5 fruit fly cellular contexts compared by ENCODE assay signal in the genomic region with DNA sequence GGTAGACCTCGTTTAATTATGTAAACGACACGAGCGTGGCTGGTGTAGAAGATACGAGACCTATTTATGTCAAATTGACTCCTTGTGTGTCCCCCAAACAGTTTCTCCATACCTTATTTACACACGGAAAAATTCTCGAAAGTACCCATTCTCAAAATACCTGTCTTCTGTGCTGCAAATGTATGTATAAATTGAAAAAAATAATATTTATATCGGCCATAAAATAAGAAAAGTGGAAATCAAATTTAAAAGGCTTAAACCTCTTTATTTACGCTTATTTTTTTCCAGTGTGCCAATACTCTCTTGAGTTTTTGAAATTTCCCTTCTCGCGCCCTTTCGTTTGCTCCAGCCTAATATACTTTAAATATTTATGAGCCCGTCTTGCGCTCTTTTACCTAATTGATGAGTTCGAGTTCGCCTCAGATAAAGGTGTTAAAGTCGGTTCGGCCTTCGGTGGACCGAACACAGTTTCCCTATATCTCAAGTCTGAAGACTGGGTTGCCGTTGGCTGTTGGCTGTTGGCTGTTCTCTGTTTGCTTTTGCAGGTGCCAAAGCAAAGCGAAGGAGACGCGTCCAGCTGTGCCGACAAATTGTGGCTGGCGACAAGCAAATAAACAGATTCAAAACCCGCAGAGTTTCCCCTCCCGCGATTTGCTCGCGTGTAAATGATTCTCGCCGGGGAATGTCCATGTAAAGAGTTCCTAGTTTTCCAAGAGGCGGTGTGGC.
TF ChIP-seq lines count a peak whose summit lies in the region.

No protein-coding gene starts in this region.

- no peak for TF ChIP-seq CTCF in whole organism, embryonic (GFP tag; optimal IDR thresholded peaks at IDR 0.05; lab: Kevin White, UChicago)

TF ChIP-seq in whole organism, adult, 20 proteins besides CTCF, POLR2A, EP300 and RAD21:
- TF ChIP-seq kay (GFP tag; lab: Kevin White, UChicago; ENCODE audit: borderline replicate concordance): peak; percentile 2
- no peak for TF ChIP-seq cic (GFP tag; optimal IDR thresholded peaks at IDR 0.05; lab: Kevin White, UChicago)

TF ChIP-seq in whole organism, embryonic, 481 proteins besides CTCF, POLR2A, EP300 and RAD21 (continues in another document):
- TF ChIP-seq CG30403 (GFP tag; optimal IDR thresholded peaks at IDR 0.05; lab: Kevin White, UChicago) (peak; percentile 81), CG11696 (GFP tag; IDR thresholded peaks at IDR 0.05; lab: Robert Waterston, UW) (no peak), H15 (GFP tag; IDR thresholded peaks at IDR 0.05; lab: Robert Waterston, UW) (peak; percentile 76; the same call in 1 of the 3 replicates), CG18619 (GFP tag; optimal IDR thresholded peaks at IDR 0.05; lab: Kevin White, UChicago) (peak; percentile 60), CG16813 (GFP tag; IDR thresholded peaks at IDR 0.05; lab: Robert Waterston, UW; ENCODE audit: partially characterized antibody) (no peak), Tbp (GFP tag; optimal IDR thresholded peaks at IDR 0.05; lab: Kevin White, UChicago) (no peak), inv (GFP tag; IDR thresholded peaks at IDR 0.05; lab: Robert Waterston, UW; ENCODE audit: partially characterized antibody) (no peak), CG10366 (GFP tag; IDR thresholded peaks at IDR 0.05; lab: Robert Waterston, UW) (peak; percentile 55; the same call in 1 of the 2 replicates), usp (GFP tag; optimal IDR thresholded peaks at IDR 0.05; lab: Kevin White, UChicago) (no peak), sc (optimal IDR thresholded peaks at IDR 0.05; lab: Kevin White, UChicago) (no peak), sc (GFP tag; optimal IDR thresholded peaks at IDR 0.05; lab: Kevin White, UChicago) (peak; percentile 80), Meics (GFP tag; optimal IDR thresholded peaks at IDR 0.05; lab: Kevin White, UChicago) (peak; percentile 4), Hey (tag; optimal IDR thresholded peaks at IDR 0.05; lab: Kevin White, UChicago) (no peak), Ptx1 (GFP tag; IDR thresholded peaks at IDR 0.05; lab: Robert Waterston, UW) (peak; percentile 50; the same call in 1 of the 2 replicates), CG7556 (GFP tag; optimal IDR thresholded peaks at IDR 0.05; lab: Kevin White, UChicago) (peak; percentile 78), CG8924 (tag; optimal IDR thresholded peaks at IDR 0.05; lab: Kevin White, UChicago) (peak; percentile 82), Oaz (GFP tag; IDR thresholded peaks at IDR 0.05; lab: Robert Waterston, UW) (0 out of 2 replicates have a peak, but pooled peaks have one; percentile 31), slou (GFP tag; optimal IDR thresholded peaks at IDR 0.05; lab: Kevin White, UChicago) (peak; percentile 39)

TF ChIP-seq in whole organism, prepupa, 60 proteins besides CTCF, POLR2A, EP300 and RAD21 (continues in another document):
- no peak for TF ChIP-seq CG11294 (GFP tag; IDR thresholded peaks at IDR 0.05; lab: Robert Waterston, UW)
- peak; percentile 53 for TF ChIP-seq OdsH (GFP tag; optimal IDR thresholded peaks at IDR 0.05; lab: Kevin White, UChicago)
- peak; percentile 47 for TF ChIP-seq Sox102F (GFP tag; optimal IDR thresholded peaks at IDR 0.05; lab: Kevin White, UChicago)
- TF ChIP-seq Hr4 (GFP tag; optimal IDR thresholded peaks at IDR 0.05; lab: Kevin White, UChicago): peak; percentile 32
- TF ChIP-seq CG3032 (tag; optimal IDR thresholded peaks at IDR 0.05; lab: Kevin White, UChicago): no peak
- peak; percentile 32 for TF ChIP-seq CG8632 (GFP tag; optimal IDR thresholded peaks at IDR 0.05; lab: Kevin White, UChicago)
- no peak for TF ChIP-seq CG6276 (GFP tag; optimal IDR thresholded peaks at IDR 0.05; lab: Kevin White, UChicago)
- TF ChIP-seq spab (GFP tag; optimal IDR thresholded peaks at IDR 0.05; lab: Kevin White, UChicago): no peak
- TF ChIP-seq CG1621 (tag; optimal IDR thresholded peaks at IDR 0.05; lab: Kevin White, UChicago): no peak
- no peak for TF ChIP-seq dac (GFP tag; optimal IDR thresholded peaks at IDR 0.05; lab: Kevin White, UChicago)
- TF ChIP-seq Met (GFP tag; optimal IDR thresholded peaks at IDR 0.05; lab: Kevin White, UChicago): peak; percentile 52
- TF ChIP-seq CG10631 (GFP tag; optimal IDR thresholded peaks at IDR 0.05; lab: Kevin White, UChicago): peak; percentile 60
- peak; percentile 19 for TF ChIP-seq CG6792 (GFP tag; optimal IDR thresholded peaks at IDR 0.05; lab: Kevin White, UChicago)
- no peak for TF ChIP-seq CG8319 (GFP tag; optimal IDR thresholded peaks at IDR 0.05; lab: Kevin White, UChicago)
- peak; percentile 45 for TF ChIP-seq CG31627 (GFP tag; optimal IDR thresholded peaks at IDR 0.05; lab: Kevin White, UChicago)
- TF ChIP-seq achi (GFP tag; optimal IDR thresholded peaks at IDR 0.05; lab: Kevin White, UChicago): peak; percentile 54
- TF ChIP-seq CG6854 (GFP tag; optimal IDR thresholded peaks at IDR 0.05; lab: Kevin White, UChicago): no peak
- TF ChIP-seq salr (GFP tag; optimal IDR thresholded peaks at IDR 0.05; lab: Kevin White, UChicago): no peak
- no peak for TF ChIP-seq vri (GFP tag; optimal IDR thresholded peaks at IDR 0.05; lab: Kevin White, UChicago)
- peak; percentile 43 for TF ChIP-seq Hr39 (GFP tag; optimal IDR thresholded peaks at IDR 0.05; lab: Kevin White, UChicago)
- peak; percentile 35 for TF ChIP-seq fkh (GFP tag; optimal IDR thresholded peaks at IDR 0.05; lab: Kevin White, UChicago)

TF ChIP-seq in whole organism, pupa, 21 proteins besides CTCF, POLR2A, EP300 and RAD21:
- TF ChIP-seq CG34367 (tag; optimal IDR thresholded peaks at IDR 0.05; lab: Kevin White, UChicago): peak; percentile 32
- no peak for TF ChIP-seq CG10348 (GFP tag; IDR thresholded peaks at IDR 0.05; lab: Robert Waterston, UW)
- no peak for TF ChIP-seq CG8301 (tag; optimal IDR thresholded peaks at IDR 0.05; lab: Kevin White, UChicago)
- TF ChIP-seq Snoo (tag; optimal IDR thresholded peaks at IDR 0.05; lab: Kevin White, UChicago): no peak
- TF ChIP-seq CG8159 (tag; optimal IDR thresholded peaks at IDR 0.05; lab: Kevin White, UChicago): peak; percentile 12
- no peak for TF ChIP-seq CG32121 (GFP tag; IDR thresholded peaks at IDR 0.05; lab: Robert Waterston, UW)
- TF ChIP-seq Pif1A (GFP tag; optimal IDR thresholded peaks at IDR 0.05; lab: Kevin White, UChicago): peak; percentile 26
- no peak for TF ChIP-seq gl (tag; optimal IDR thresholded peaks at IDR 0.05; lab: Kevin White, UChicago)
- TF ChIP-seq CG12605 (GFP tag; IDR thresholded peaks at IDR 0.05; lab: Robert Waterston, UW): no peak
- no peak for TF ChIP-seq D1 (tag; optimal IDR thresholded peaks at IDR 0.05; lab: Kevin White, UChicago)
- peak; percentile 31 for TF ChIP-seq CG15710 (tag; optimal IDR thresholded peaks at IDR 0.05; lab: Kevin White, UChicago)
- no peak for TF ChIP-seq CG4496 (GFP tag; IDR thresholded peaks at IDR 0.05; lab: Robert Waterston, UW)
- TF ChIP-seq CG9948 (tag; optimal IDR thresholded peaks at IDR 0.05; lab: Kevin White, UChicago): peak; percentile 54
- no peak for TF ChIP-seq CG13204 (GFP tag; optimal IDR thresholded peaks at IDR 0.05; lab: Kevin White, UChicago)
- no peak for TF ChIP-seq EcR (GFP tag; optimal IDR thresholded peaks at IDR 0.05; lab: Kevin White, UChicago)
- TF ChIP-seq CG17806 (tag; optimal IDR thresholded peaks at IDR 0.05; lab: Kevin White, UChicago): peak; percentile 2
- TF ChIP-seq CG14655 (GFP tag; optimal IDR thresholded peaks at IDR 0.05; lab: Kevin White, UChicago): no peak

TF ChIP-seq in whole organism, wandering third instar larva, 38 proteins besides CTCF, POLR2A, EP300 and RAD21:
- TF ChIP-seq foxo (GFP tag; optimal IDR thresholded peaks at IDR 0.05; lab: Kevin White, UChicago) (peak in 1 of 2 experiments; percentile 31), Hr83 (GFP tag; optimal IDR thresholded peaks at IDR 0.05; lab: Kevin White, UChicago; ENCODE audit: poor library complexity, severe bottlenecking) (no peak), rgr (GFP tag; optimal IDR thresholded peaks at IDR 0.05; lab: Kevin White, UChicago) (peak; percentile 55), sv (GFP tag; optimal IDR thresholded peaks at IDR 0.05; lab: Kevin White, UChicago) (peak; percentile 59), fru (GFP tag; optimal IDR thresholded peaks at IDR 0.05; lab: Kevin White, UChicago) (peak; percentile 16), ey (GFP tag; optimal IDR thresholded peaks at IDR 0.05; lab: Kevin White, UChicago) (peak; percentile 27), Hnf4 (GFP tag; optimal IDR thresholded peaks at IDR 0.05; lab: Kevin White, UChicago) (peak; percentile 22), h (GFP tag; optimal IDR thresholded peaks at IDR 0.05; lab: Kevin White, UChicago) (no peak), OdsH (GFP tag; optimal IDR thresholded peaks at IDR 0.05; lab: Kevin White, UChicago) (peak; percentile 41)
